Worm (Caenorhabditis elegans) whole organism, L4 larva: ENCODE results near the gene mxl-3.

Experiments used
- D1046.2 ChIP-seq: fragments of 200-800 bp; sonication (Bioruptor generic); IDR thresholded peaks from 2 replicates; pipeline ENCODE4 v1.3.6; 2022; ENCODE audit warnings: missing genetic modification characterization, missing compliant biosample characterization
- F10B5.3 ChIP-seq: sonication (generic microtip); optimal IDR thresholded peaks from 2 replicates; lab custom pipeline; 2016; ENCODE audit warnings: mild to moderate bottlenecking, missing genetic modification characterization, missing compliant biosample characterization
- F37D6.2 ChIP-seq: sonication (generic microtip); optimal IDR thresholded peaks from 2 replicates; lab custom pipeline; 2016; ENCODE audit warnings: mild to moderate bottlenecking, missing genetic modification characterization, missing compliant biosample characterization
- F44E2.7 ChIP-seq: fragments of 200-800 bp; sonication (Bioruptor generic); IDR thresholded peaks from 2 replicates; pipeline ENCODE4 v2.1.2; 2022; ENCODE audit warnings: missing genetic modification characterization, missing compliant biosample characterization
- F49E8.2 ChIP-seq: sonication (generic microtip); optimal IDR thresholded peaks from 2 replicates; lab custom pipeline; 2016; ENCODE audit warnings: missing compliant biosample characterization, mild to moderate bottlenecking, missing genetic modification characterization, borderline replicate concordance
- R02D3.7 ChIP-seq: fragments of 150-350 bp; sonication (generic microtip); optimal IDR thresholded peaks from 3 replicates; lab custom pipeline; 2014; ENCODE audit warnings: missing biosample characterization, missing genetic modification characterization
- T26A8.4 ChIP-seq: fragments of 200-800 bp; sonication (Bioruptor generic); IDR thresholded peaks from 2 replicates; pipeline ENCODE4 v1.3.6; 2022; ENCODE audit warnings: missing genetic modification characterization, missing compliant biosample characterization
- Y5F2A.4 ChIP-seq: fragments of 200-800 bp; sonication (Bioruptor generic); optimal IDR thresholded peaks from 2 replicates; lab custom pipeline; 2018; ENCODE audit warnings: mild to moderate bottlenecking, missing genetic modification characterization, missing compliant biosample characterization
- ZK337.2 ChIP-seq: fragments of 200-800 bp; sonication (Bioruptor generic); IDR thresholded peaks from 2 replicates; pipeline ENCODE4 v1.3.6; 2022; ENCODE audit warnings: missing genetic modification reagents, missing genetic modification characterization, missing compliant biosample characterization
- ceh-20 ChIP-seq: fragments of 200-800 bp; sonication (Bioruptor generic); IDR thresholded peaks from 2 replicates; pipeline ENCODE4 v1.3.6; 2022; ENCODE audit warnings: missing genetic modification reagents, missing genetic modification characterization, missing compliant biosample characterization
- ceh-44 ChIP-seq: fragments of 200-800 bp; sonication (Bioruptor generic); IDR thresholded peaks from 2 replicates; pipeline ENCODE4 v1.3.6; 2022; ENCODE audit warnings: missing genetic modification reagents, missing genetic modification characterization, missing compliant biosample characterization
- ceh-82 ChIP-seq: sonication (generic microtip); optimal IDR thresholded peaks from 2 replicates; lab custom pipeline; 2017; ENCODE audit warnings: missing biosample characterization, missing genetic modification characterization
- ces-1 ChIP-seq: fragments of 150-350 bp; sonication (generic microtip); optimal IDR thresholded peaks from 4 replicates; lab custom pipeline; 2014; ENCODE audit warnings: missing biosample characterization, missing genetic modification reagents, missing genetic modification characterization
- daf-12 ChIP-seq: fragments of 150-350 bp; optimal IDR thresholded peaks from 2 replicates; lab custom pipeline; 2014; ENCODE audit warnings: missing biosample characterization, missing genetic modification reagents, missing genetic modification characterization
- daf-16 ChIP-seq, 3 experiments: sonication (generic microtip); optimal IDR thresholded peaks; 2 replicates each; lab custom pipeline; 2016 to 2017; ENCODE audit warnings: missing genetic modification characterization in 3 of 3, missing genetic modification reagents in 3 of 3, mild to moderate bottlenecking in 2 of 3, missing compliant biosample characterization in 2 of 3, missing biosample characterization in 1 of 3, moderate library complexity in 1 of 3
- daf-19 ChIP-seq: fragments of 200-800 bp; sonication (Bioruptor generic); conservative IDR thresholded peaks from 2 replicates; pipeline ENCODE4 v1.3.6; 2022; ENCODE audit warnings: missing genetic modification characterization, missing compliant biosample characterization
- daf-8 ChIP-seq: fragments of 200-800 bp; sonication (Bioruptor generic); IDR thresholded peaks from 2 replicates; pipeline ENCODE4 v1.3.6; 2022; ENCODE audit warnings: missing genetic modification characterization, missing compliant biosample characterization
- duxl-1 ChIP-seq: sonication (generic microtip); optimal IDR thresholded peaks from 2 replicates; lab custom pipeline; 2016; ENCODE audit warnings: mild to moderate bottlenecking, missing genetic modification characterization, moderate library complexity, missing compliant biosample characterization; ENCODE audit not compliant: poor library complexity
- egl-27 ChIP-seq: sonication (generic microtip); optimal IDR thresholded peaks from 3 replicates; lab custom pipeline; 2017; ENCODE audit warnings: missing biosample characterization, missing genetic modification reagents, missing genetic modification characterization
- egl-43 ChIP-seq: fragments of 200-800 bp; sonication (Bioruptor generic); IDR thresholded peaks from 2 replicates; pipeline ENCODE4 v1.3.6; 2022; ENCODE audit warnings: missing genetic modification reagents, missing genetic modification characterization, missing compliant biosample characterization
- fkh-10 ChIP-seq: fragments of 150-350 bp; optimal IDR thresholded peaks from 2 replicates; lab custom pipeline; 2014; ENCODE audit warnings: missing biosample characterization, missing genetic modification reagents, missing genetic modification characterization
- gei-8 ChIP-seq: fragments of 200-800 bp; sonication (Bioruptor generic); optimal IDR thresholded peaks from 2 replicates; lab custom pipeline; 2018; ENCODE audit warnings: mild to moderate bottlenecking, missing genetic modification characterization, missing compliant biosample characterization
- hif-1 ChIP-seq, 2 experiments: sonication (generic microtip); optimal IDR thresholded peaks; 2 replicates each; lab custom pipeline; 2016 to 2017; ENCODE audit warnings: missing compliant biosample characterization in 2 of 2, missing genetic modification characterization in 2 of 2, missing genetic modification reagents in 2 of 2, missing genotype in 2 of 2, mild to moderate bottlenecking in 1 of 2
- lin-13 ChIP-seq: fragments of 150-350 bp; optimal IDR thresholded peaks from 2 replicates; lab custom pipeline; 2014; ENCODE audit warnings: missing biosample characterization, missing genetic modification reagents, missing genetic modification characterization
- lin-15B ChIP-seq: fragments of 150-350 bp; sonication (generic microtip); optimal IDR thresholded peaks from 3 replicates; lab custom pipeline; 2014; ENCODE audit warnings: missing biosample characterization, missing genetic modification characterization
- lir-3 ChIP-seq: sonication (generic microtip); optimal IDR thresholded peaks from 2 replicates; lab custom pipeline; 2016; ENCODE audit warnings: mild to moderate bottlenecking, missing genetic modification characterization, missing compliant biosample characterization
- lsy-2 ChIP-seq, 2 experiments: fragments of 150-350 bp in 1 of 2; sonication (generic microtip) in 1 of 2; optimal IDR thresholded peaks; 2 replicates each; lab custom pipeline; 2014 to 2017; ENCODE audit warnings: missing biosample characterization in 2 of 2, missing genetic modification characterization in 2 of 2
- madf-5 ChIP-seq, 2 experiments: fragments of 200-800 bp; sonication (Bioruptor generic); IDR thresholded peaks; 2 replicates each; pipeline ENCODE4 v1.3.6; 2022; ENCODE audit warnings: missing compliant biosample characterization in 2 of 2, missing genetic modification characterization in 2 of 2
- mdt-29 ChIP-seq: fragments of 200-800 bp; sonication (Bioruptor generic); IDR thresholded peaks from 2 replicates; pipeline ENCODE4 v1.3.6; 2022; ENCODE audit warnings: missing genetic modification reagents, missing genetic modification characterization, missing compliant biosample characterization
- mep-1 ChIP-seq: fragments of 150-350 bp; sonication (generic microtip); optimal IDR thresholded peaks from 3 replicates; lab custom pipeline; 2014; ENCODE audit warnings: missing biosample characterization, missing genetic modification characterization
- mxl-2 ChIP-seq: fragments of 200-800 bp; sonication (Bioruptor generic); conservative IDR thresholded peaks from 2 replicates; pipeline ENCODE4 v1.3.6; 2022; ENCODE audit warnings: missing genetic modification reagents, missing genetic modification characterization, missing compliant biosample characterization
- mxl-3 ChIP-seq: fragments of 200-800 bp; sonication (Bioruptor generic); optimal IDR thresholded peaks from 2 replicates; lab custom pipeline; 2018; ENCODE audit warnings: mild to moderate bottlenecking, missing genetic modification characterization, missing compliant biosample characterization
- nhr-237 ChIP-seq: sonication (generic microtip); optimal IDR thresholded peaks from 2 replicates; lab custom pipeline; 2017; ENCODE audit warnings: missing biosample characterization, missing genetic modification characterization
- nhr-25 ChIP-seq: sonication (generic microtip); optimal IDR thresholded peaks from 2 replicates; lab custom pipeline; 2017; ENCODE audit warnings: missing genetic modification characterization, mild to moderate bottlenecking, missing compliant biosample characterization, antibody characterized with exemption, moderate library complexity, borderline replicate concordance; ENCODE audit not compliant: insufficient read depth
- nhr-28 ChIP-seq: fragments of 150-350 bp; optimal IDR thresholded peaks from 2 replicates; lab custom pipeline; 2014; ENCODE audit warnings: missing biosample characterization, missing genetic modification characterization
- nhr-42 ChIP-seq: fragments of 200-800 bp; sonication (Bioruptor generic); IDR thresholded peaks from 2 replicates; pipeline ENCODE4 v1.3.6; 2022; ENCODE audit warnings: missing genetic modification characterization, missing compliant biosample characterization
- nhr-48 ChIP-seq: sonication (generic microtip); optimal IDR thresholded peaks from 2 replicates; lab custom pipeline; 2016; ENCODE audit warnings: mild to moderate bottlenecking, missing genetic modification characterization, missing compliant biosample characterization
- nhr-76 ChIP-seq: fragments of 150-350 bp; optimal IDR thresholded peaks from 2 replicates; lab custom pipeline; 2014; ENCODE audit warnings: missing biosample characterization, missing genetic modification characterization
- pqm-1 ChIP-seq: sonication (generic microtip); optimal IDR thresholded peaks from 2 replicates; lab custom pipeline; 2017; ENCODE audit warnings: missing biosample characterization, missing genetic modification characterization
- set-16 ChIP-seq: fragments of 200-800 bp; sonication (Bioruptor generic); IDR thresholded peaks from 2 replicates; pipeline ENCODE4 v1.3.6; 2022; ENCODE audit warnings: missing genetic modification reagents, missing genetic modification characterization, missing compliant biosample characterization
- snpc-4 ChIP-seq: fragments of 150-350 bp; optimal IDR thresholded peaks from 2 replicates; lab custom pipeline; 2014; ENCODE audit warnings: missing biosample characterization, missing genetic modification characterization
- tag-97 ChIP-seq: fragments of 200-800 bp; sonication (Bioruptor generic); IDR thresholded peaks from 2 replicates; pipeline ENCODE4 v1.3.6; 2022; ENCODE audit warnings: missing genetic modification characterization, missing compliant biosample characterization
- tra-1 ChIP-seq: fragments of 200-800 bp; sonication (Bioruptor generic); IDR thresholded peaks from 2 replicates; pipeline ENCODE4 v1.3.6; 2022; ENCODE audit warnings: missing genetic modification reagents, missing genetic modification characterization, missing compliant biosample characterization
- unc-39 ChIP-seq: sonication (generic microtip); optimal IDR thresholded peaks from 2 replicates; lab custom pipeline; 2017; ENCODE audit warnings: missing biosample characterization, missing genetic modification characterization
- unc-62 ChIP-seq, 3 experiments: fragments of 150-350 bp in 1 of 3; sonication (generic microtip); optimal IDR thresholded peaks in 2 of 3; peaks in 1 of 3; 1 replicate in 1 of 3; 2 replicates in 2 of 3; lab custom pipeline; 2014 to 2017; ENCODE audit warnings: missing biosample characterization in 3 of 3, missing genetic modification characterization in 3 of 3, missing genetic modification reagents in 3 of 3, missing genotype in 1 of 3
- zfp-3 ChIP-seq: fragments of 200-800 bp; sonication (Bioruptor generic); conservative IDR thresholded peaks from 2 replicates; pipeline ENCODE4 v1.3.6; 2022; ENCODE audit warnings: missing genetic modification reagents, missing genetic modification characterization, missing compliant biosample characterization
- zip-11 ChIP-seq: fragments of 200-800 bp; sonication (Bioruptor generic); IDR thresholded peaks from 2 replicates; pipeline ENCODE4 v1.3.6; 2022; ENCODE audit warnings: missing genetic modification characterization, missing compliant biosample characterization
- ztf-11 ChIP-seq: fragments of 150-350 bp; optimal IDR thresholded peaks from 2 replicates; lab custom pipeline; 2014; ENCODE audit warnings: missing biosample characterization, missing genetic modification characterization
- ztf-7 ChIP-seq: fragments of 150-350 bp; optimal IDR thresholded peaks from 2 replicates; lab custom pipeline; 2014; ENCODE audit warnings: missing biosample characterization, missing genetic modification characterization

Gene mxl-3

ce11 chrX:13376185-13376584, 25.6 kb upstream of the mxl-3 start (continued):
- TF ChIP-seq ztf-11 (no peak), hif-1 (tag; optimal IDR thresholded peaks at IDR 0.05; lab: Kevin White, UChicago) (no peak), daf-19 (GFP tag; lab: Robert Waterston, UW) (no peak), D1046.2 (GFP tag; lab: Robert Waterston, UW) (0 out of 2 replicates have a peak, but pooled peaks have one; percentile 37), snpc-4 (tag; lab: Kevin White, UChicago) (no peak), gei-8 (GFP tag; lab: Kevin White, UChicago) (no peak)

ce11 chrX:13368283-13368682, 17.7 kb upstream of the mxl-3 start:
- TF ChIP-seq F10B5.3 (no peak), ceh-82 (no peak), hif-1 (tag; optimal IDR thresholded peaks at IDR 0.05; lab: Kevin White, UChicago) (no peak), egl-43 (GFP tag; lab: Robert Waterston, UW) (no peak), F49E8.2 (tag; lab: Kevin White, UChicago) (no peak), duxl-1 (tag; lab: Kevin White, UChicago) (no peak), unc-62 (GFP tag; optimal IDR thresholded peaks at IDR 0.05 in 1 of 2; lab: Kevin White, UChicago) (no peak), unc-62 (tag; optimal IDR thresholded peaks at IDR 0.05; lab: Kevin White, UChicago) (no peak), ceh-44 (no peak), fkh-10 (no peak), F44E2.7 (GFP tag; lab: Robert Waterston, UW) (no peak), daf-19 (GFP tag; lab: Robert Waterston, UW) (no peak), ceh-20 (GFP tag; lab: Robert Waterston, UW) (no peak), unc-39 (tag; lab: Kevin White, UChicago) (no peak), madf-5 (GFP tag; IDR thresholded peaks at IDR 0.05; lab: Robert Waterston, UW) (no peak), nhr-76 (tag; lab: Kevin White, UChicago) (no peak), F37D6.2 (tag; lab: Kevin White, UChicago) (no peak), mep-1 (tag; lab: Kevin White, UChicago) (peak; percentile 28), mxl-3 (GFP tag; lab: Kevin White, UChicago) (peak; percentile 75), nhr-28 (peak; percentile 93), nhr-48 (peak; percentile 57), mxl-2 (GFP tag; lab: Robert Waterston, UW) (no peak), daf-12 (tag; lab: Kevin White, UChicago) (no peak), ZK337.2 (GFP tag; lab: Robert Waterston, UW) (no peak), nhr-25 (tag; lab: Kevin White, UChicago) (no peak), R02D3.7 (tag; lab: Kevin White, UChicago) (no peak), ces-1 (GFP tag; lab: Kevin White, UChicago) (no peak), nhr-237 (tag; lab: Kevin White, UChicago) (no peak), gei-8 (GFP tag; lab: Kevin White, UChicago) (no peak), lir-3 (no peak), lsy-2 (tag; optimal IDR thresholded peaks at IDR 0.05; lab: Kevin White, UChicago) (no peak), tag-97 (GFP tag; lab: Robert Waterston, UW) (no peak), lin-15B (tag; lab: Kevin White, UChicago) (no peak), set-16 (no peak), mdt-29 (GFP tag; lab: Robert Waterston, UW) (no peak), ztf-7 (no peak), zip-11 (GFP tag; lab: Robert Waterston, UW) (no peak), nhr-42 (no peak), daf-8 (GFP tag; lab: Robert Waterston, UW) (no peak), zfp-3 (no peak), pqm-1 (tag; lab: Kevin White, UChicago) (peak; percentile 83), Y5F2A.4 (GFP tag; lab: Kevin White, UChicago) (no peak), daf-16 (GFP tag; optimal IDR thresholded peaks at IDR 0.05; lab: Kevin White, UChicago) (no peak), daf-16 (tag; optimal IDR thresholded peaks at IDR 0.05; lab: Kevin White, UChicago) (peak; percentile 92), egl-27 (tag; lab: Kevin White, UChicago) (no peak), lin-13 (no peak), tra-1 (no peak), T26A8.4 (GFP tag; lab: Robert Waterston, UW) (no peak)
